Fruit fly (Drosophila melanogaster) whole organism, embryonic: ENCODE data around the gene CG10116.

Experiments
- ATbp ChIP-seq: fragments of 200-800 bp; sonication (Bioruptor generic); optimal IDR thresholded peaks from 2 replicates; lab custom pipeline; 2017; ENCODE audit warnings: missing biosample characterization, mild to moderate bottlenecking, missing genetic modification characterization, missing genetic modification reagents
- Abd-B ChIP-seq: fragments of 200-800 bp; sonication (Bioruptor generic); optimal IDR thresholded peaks from 2 replicates; lab custom pipeline; 2018; ENCODE audit warnings: missing biosample characterization, mild to moderate bottlenecking, missing genetic modification characterization, moderate library complexity
- CG10267 ChIP-seq: fragments of 200-800 bp; sonication (Bioruptor generic); optimal IDR thresholded peaks from 2 replicates; lab custom pipeline; 2018; ENCODE audit warnings: missing biosample characterization, mild to moderate bottlenecking, missing genetic modification characterization, moderate library complexity
- CG10321 ChIP-seq: fragments of 200-800 bp; sonication (Bioruptor generic); IDR thresholded peaks from 2 replicates; pipeline ENCODE4 v1.3.6; 2022; ENCODE audit warnings: missing biosample characterization, missing genetic modification characterization
- CG12104 ChIP-seq: fragments of 200-800 bp; sonication (Bioruptor generic); optimal IDR thresholded peaks from 3 replicates; lab custom pipeline; 2016; ENCODE audit warnings: missing biosample characterization, missing genetic modification characterization
- CG12299 ChIP-seq: fragments of 200-800 bp; sonication (Bioruptor generic); optimal IDR thresholded peaks from 2 replicates; lab custom pipeline; 2018; ENCODE audit warnings: missing biosample characterization, mild to moderate bottlenecking, missing genetic modification characterization
- CG13775 ChIP-seq: fragments of 200-800 bp; sonication (Bioruptor generic); optimal IDR thresholded peaks from 3 replicates; lab custom pipeline; 2017; ENCODE audit warnings: missing biosample characterization, mild to moderate bottlenecking, missing genetic modification characterization
- CG13894 ChIP-seq: fragments of 200-800 bp; sonication (Bioruptor generic); optimal IDR thresholded peaks from 3 replicates; lab custom pipeline; 2018; ENCODE audit warnings: missing biosample characterization, mild to moderate bottlenecking, missing genetic modification characterization, moderate library complexity
- CG15601 ChIP-seq: fragments of 200-800 bp; sonication (Bioruptor generic); optimal IDR thresholded peaks from 3 replicates; lab custom pipeline; 2019; ENCODE audit warnings: missing biosample characterization, mild to moderate bottlenecking, missing genetic modification characterization, moderate library complexity
- CG16813 ChIP-seq: fragments of 200-800 bp; sonication (Bioruptor generic); IDR thresholded peaks from 3 replicates; pipeline ENCODE4 v1.3.6; 2022; ENCODE audit warnings: missing biosample characterization, missing genetic modification characterization; ENCODE audit not compliant: partially characterized antibody
- CG1832 ChIP-seq: fragments of 200-800 bp; sonication (Bioruptor generic); optimal IDR thresholded peaks from 2 replicates; lab custom pipeline; 2017; ENCODE audit warnings: missing biosample characterization, mild to moderate bottlenecking, missing genetic modification characterization, inconsistent platforms
- CG4360 ChIP-seq: fragments of 200-800 bp; sonication (Bioruptor generic); IDR thresholded peaks from 2 replicates; pipeline ENCODE4 v1.3.6; 2022; ENCODE audit warnings: missing biosample characterization, missing genetic modification characterization
- CG43689 ChIP-seq: fragments of 200-800 bp; sonication (Bioruptor generic); IDR thresholded peaks from 2 replicates; pipeline ENCODE4 v1.3.6; 2022; ENCODE audit warnings: missing biosample characterization, missing genetic modification characterization
- CG4424 ChIP-seq: fragments of 200-800 bp; sonication (Bioruptor generic); optimal IDR thresholded peaks from 3 replicates; lab custom pipeline; 2016; ENCODE audit warnings: missing biosample characterization, missing genetic modification characterization
- CG4617 ChIP-seq: fragments of 200-800 bp; sonication (Bioruptor generic); optimal IDR thresholded peaks from 3 replicates; lab custom pipeline; 2016; ENCODE audit warnings: missing biosample characterization, missing genetic modification characterization, borderline replicate concordance
- CG4730 ChIP-seq: fragments of 200-800 bp; sonication (Bioruptor generic); IDR thresholded peaks from 2 replicates; pipeline ENCODE4 v1.3.6; 2022; ENCODE audit warnings: missing biosample characterization, missing genetic modification characterization
- CG6689 ChIP-seq: fragments of 200-800 bp; sonication (Bioruptor generic); IDR thresholded peaks from 2 replicates; pipeline ENCODE4 v1.3.6; 2022; ENCODE audit warnings: missing biosample characterization, missing genetic modification characterization
- CG9797 ChIP-seq: fragments of 200-800 bp; sonication (Bioruptor generic); optimal IDR thresholded peaks from 3 replicates; lab custom pipeline; 2018; ENCODE audit warnings: missing biosample characterization, mild to moderate bottlenecking, missing genetic modification characterization
- Dek ChIP-seq: fragments of 200-800 bp; sonication (Bioruptor generic); optimal IDR thresholded peaks from 3 replicates; lab custom pipeline; 2019; ENCODE audit warnings: missing biosample characterization, mild to moderate bottlenecking, missing genetic modification characterization, moderate library complexity
- Doc3 ChIP-seq: fragments of 200-800 bp; sonication (Bioruptor generic); IDR thresholded peaks from 3 replicates; pipeline ENCODE4 v1.3.6; 2022; ENCODE audit warnings: missing biosample characterization, missing genetic modification characterization; ENCODE audit not compliant: partially characterized antibody
- Fer2 ChIP-seq: fragments of 200-800 bp; sonication (Bioruptor generic); optimal IDR thresholded peaks from 2 replicates; lab custom pipeline; 2018; ENCODE audit warnings: missing biosample characterization, mild to moderate bottlenecking, missing genetic modification characterization, moderate library complexity
- Hsf ChIP-seq: fragments of 200-800 bp; sonication (Bioruptor generic); optimal IDR thresholded peaks from 3 replicates; lab custom pipeline; 2016; ENCODE audit warnings: missing biosample characterization, missing genetic modification characterization
- Kr ChIP-seq: fragments of 200-800 bp; sonication (Bioruptor generic); optimal IDR thresholded peaks from 2 replicates; lab custom pipeline; 2017; ENCODE audit warnings: missing biosample characterization, mild to moderate bottlenecking, missing genetic modification characterization
- Meics ChIP-seq: fragments of 200-800 bp; sonication (Bioruptor generic); optimal IDR thresholded peaks from 2 replicates; lab custom pipeline; 2017; ENCODE audit warnings: missing biosample characterization, mild to moderate bottlenecking, missing genetic modification characterization
- Pdp1 ChIP-seq, 2 experiments: fragments of 200-800 bp; sonication (Bioruptor generic); optimal IDR thresholded peaks; 3 replicates each; lab custom pipeline; 2016; ENCODE audit warnings: missing biosample characterization in 2 of 2, missing genetic modification characterization in 2 of 2, mild to moderate bottlenecking in 1 of 2, moderate library complexity in 1 of 2
- Sry-β ChIP-seq: fragments of 200-800 bp; sonication (Bioruptor generic); optimal IDR thresholded peaks from 2 replicates; lab custom pipeline; 2018; ENCODE audit warnings: missing biosample characterization, mild to moderate bottlenecking, missing genetic modification characterization, moderate library complexity
- abd-A ChIP-seq: fragments of 200-800 bp; sonication (Bioruptor generic); optimal IDR thresholded peaks from 3 replicates; lab custom pipeline; 2019; ENCODE audit warnings: missing biosample characterization, mild to moderate bottlenecking, missing genetic modification characterization, moderate library complexity
- aop ChIP-seq: fragments of 200-800 bp; sonication (Bioruptor generic); IDR thresholded peaks from 2 replicates; pipeline ENCODE4 v1.3.6; 2022; ENCODE audit warnings: missing biosample characterization, missing genetic modification characterization
- ara ChIP-seq: fragments of 200-800 bp; sonication (Bioruptor generic); IDR thresholded peaks from 2 replicates; pipeline ENCODE4 v1.3.6; 2022; ENCODE audit warnings: missing biosample characterization, missing genetic modification characterization
- ash1 ChIP-seq: fragments of 200-800 bp; sonication (Bioruptor generic); optimal IDR thresholded peaks from 2 replicates; lab custom pipeline; 2018; ENCODE audit warnings: missing biosample characterization, mild to moderate bottlenecking, missing genetic modification characterization
- bcd ChIP-seq: fragments of 200-800 bp; sonication (Bioruptor generic); optimal IDR thresholded peaks from 2 replicates; lab custom pipeline; 2017; ENCODE audit warnings: missing biosample characterization, mild to moderate bottlenecking, missing genetic modification characterization
- btn ChIP-seq: fragments of 200-800 bp; sonication (Bioruptor generic); optimal IDR thresholded peaks from 2 replicates; lab custom pipeline; 2016; ENCODE audit warnings: missing biosample characterization, missing genetic modification characterization
- chm ChIP-seq: fragments of 200-800 bp; sonication (Bioruptor generic); IDR thresholded peaks from 2 replicates; pipeline ENCODE4 v1.3.6; 2022; ENCODE audit warnings: missing biosample characterization, missing genetic modification characterization
- croc ChIP-seq: fragments of 200-800 bp; sonication (Bioruptor generic); conservative IDR thresholded peaks from 3 replicates; pipeline ENCODE4 v1.3.6; 2022; ENCODE audit warnings: missing biosample characterization, missing genetic modification characterization
- da ChIP-seq: fragments of 200-800 bp; sonication (Bioruptor generic); optimal IDR thresholded peaks from 2 replicates; lab custom pipeline; 2016; ENCODE audit warnings: missing biosample characterization, missing genetic modification characterization
- dysf ChIP-seq: fragments of 200-800 bp; sonication (Bioruptor generic); IDR thresholded peaks from 3 replicates; pipeline ENCODE4 v1.3.6; 2022; ENCODE audit warnings: missing biosample characterization, missing genetic modification characterization
- emc ChIP-seq: fragments of 200-800 bp; sonication (Bioruptor generic); optimal IDR thresholded peaks from 2 replicates; lab custom pipeline; 2016; ENCODE audit warnings: missing biosample characterization, missing genetic modification characterization
- hth ChIP-seq: fragments of >200 bp; optimal IDR thresholded peaks from 2 replicates; lab custom pipeline; 2017; ENCODE audit warnings: inconsistent platforms
- knrl ChIP-seq: fragments of 200-800 bp; sonication (Bioruptor generic); IDR thresholded peaks from 3 replicates; pipeline ENCODE4 v1.3.6; 2022; ENCODE audit warnings: missing biosample characterization, missing genetic modification characterization; ENCODE audit not compliant: partially characterized antibody
- luna ChIP-seq: fragments of 200-800 bp; sonication (Bioruptor generic); optimal IDR thresholded peaks from 2 replicates; lab custom pipeline; 2016; ENCODE audit warnings: missing biosample characterization, missing genetic modification characterization
- pan ChIP-seq, 4 experiments: fragments of >200 bp in 3 of 4; fragments of 200-800 bp in 1 of 4; sonication (Bioruptor generic) in 1 of 4; optimal IDR thresholded peaks in 3 of 4; IDR thresholded peaks in 1 of 4; 2 replicates each; pipeline versions ENCODE4 v1.3.6 to Lab custom; 2017 to 2022; ENCODE audit warnings: missing biosample characterization in 2 of 4, missing genetic modification characterization in 2 of 4, mixed read lengths in 1 of 4
- pb ChIP-seq: fragments of 200-800 bp; sonication (Bioruptor generic); optimal IDR thresholded peaks from 3 replicates; lab custom pipeline; 2016; ENCODE audit warnings: missing biosample characterization, missing genetic modification characterization
- pita ChIP-seq: fragments of 200-800 bp; sonication (Bioruptor generic); optimal IDR thresholded peaks from 2 replicates; lab custom pipeline; 2017; ENCODE audit warnings: missing biosample characterization, mild to moderate bottlenecking, missing genetic modification characterization
- repo ChIP-seq: fragments of 200-800 bp; sonication (Bioruptor generic); optimal IDR thresholded peaks from 2 replicates; lab custom pipeline; 2016; ENCODE audit warnings: missing biosample characterization, missing genetic modification characterization
- sc ChIP-seq, 3 experiments: fragments of >200 bp in 2 of 3; fragments of 200-800 bp in 1 of 3; sonication (Bioruptor generic) in 1 of 3; optimal IDR thresholded peaks; 2 replicates in 2 of 3; 3 replicates in 1 of 3; lab custom pipeline; 2017; ENCODE audit warnings: mild to moderate bottlenecking in 1 of 3, missing biosample characterization in 1 of 3, missing genetic modification characterization in 1 of 3, missing genetic modification reagents in 1 of 3
- shn ChIP-seq: fragments of 200-800 bp; sonication (Bioruptor generic); optimal IDR thresholded peaks from 3 replicates; lab custom pipeline; 2016; ENCODE audit warnings: missing biosample characterization, missing genetic modification characterization
- sima ChIP-seq: fragments of 200-800 bp; sonication (Bioruptor generic); optimal IDR thresholded peaks from 2 replicates; lab custom pipeline; 2016; ENCODE audit warnings: missing biosample characterization, missing genetic modification characterization
- tna ChIP-seq: fragments of 200-800 bp; sonication (Bioruptor generic); IDR thresholded peaks from 2 replicates; pipeline ENCODE4 v1.3.6; 2022; ENCODE audit warnings: missing biosample characterization, missing genetic modification characterization; ENCODE audit not compliant: partially characterized antibody

The CG10116 gene

dm6 chr3L:13478339-13479203, 21.5 kb upstream of the CG10116 start (continued):
- TF ChIP-seq CG12299 (tag; lab: Kevin White, UChicago) (no peak), croc (no peak), ATbp (GFP tag; lab: Kevin White, UChicago) (no peak), CG13894 (no peak), emc (GFP tag; lab: Kevin White, UChicago) (no peak), luna (GFP tag; lab: Kevin White, UChicago) (no peak), Fer2 (tag; lab: Kevin White, UChicago) (no peak), hth (lab: Kevin White, UChicago) (no peak), CG4617 (GFP tag; lab: Kevin White, UChicago) (no peak), CG43689 (GFP tag; lab: Robert Waterston, UW) (no peak), ash1 (GFP tag; lab: Kevin White, UChicago) (no peak), CG13775 (GFP tag; lab: Kevin White, UChicago) (no peak), Abd-B (GFP tag; lab: Kevin White, UChicago) (no peak), CG4424 (GFP tag; lab: Kevin White, UChicago) (no peak), Dek (tag; lab: Kevin White, UChicago) (no peak), ara (GFP tag; lab: Robert Waterston, UW) (no peak), tna (GFP tag; lab: Robert Waterston, UW) (0 out of 2 replicates have a peak, but pooled peaks have one; percentile 34), CG10267 (tag; lab: Kevin White, UChicago) (no peak), Pdp1 (GFP tag; optimal IDR thresholded peaks at IDR 0.05; lab: Kevin White, UChicago) (peak in 1 of 2 experiments; percentile 31), CG9797 (no peak), bcd (peak; percentile 22), aop (GFP tag; lab: Robert Waterston, UW) (no peak), chm (GFP tag; lab: Robert Waterston, UW) (no peak), Sry-β (GFP tag; lab: Kevin White, UChicago) (no peak), repo (GFP tag; lab: Kevin White, UChicago) (no peak), Meics (GFP tag; lab: Kevin White, UChicago) (peak; percentile 55), pita (no peak), abd-A (tag; lab: Kevin White, UChicago) (no peak), pan (optimal IDR thresholded peaks at IDR 0.05; lab: Kevin White, UChicago) (no peak), pan (GFP tag; optimal IDR thresholded peaks at IDR 0.05 in 1 of 2, IDR thresholded peaks at IDR 0.05 in 1 of 2) (no peak), CG10321 (no peak), dysf (GFP tag; lab: Robert Waterston, UW) (peak; percentile 65), CG12104 (GFP tag; lab: Kevin White, UChicago) (no peak), CG15601 (tag; lab: Kevin White, UChicago) (no peak), sc (optimal IDR thresholded peaks at IDR 0.05; lab: Kevin White, UChicago) (no peak), sc (GFP tag; optimal IDR thresholded peaks at IDR 0.05; lab: Kevin White, UChicago) (no peak), shn (GFP tag; lab: Kevin White, UChicago) (no peak), CG1832 (GFP tag; lab: Kevin White, UChicago) (no peak), CG4730 (GFP tag; lab: Robert Waterston, UW) (no peak), da (no peak), sima (GFP tag; lab: Kevin White, UChicago) (no peak), CG16813 (GFP tag; lab: Robert Waterston, UW) (no peak), Hsf (no peak), CG4360 (GFP tag; lab: Robert Waterston, UW) (no peak), CG6689 (GFP tag; lab: Robert Waterston, UW) (no peak), Kr (GFP tag; lab: Kevin White, UChicago) (no peak), knrl (GFP tag; lab: Robert Waterston, UW) (no peak), Doc3 (GFP tag; lab: Robert Waterston, UW) (no peak), pb (GFP tag; lab: Kevin White, UChicago) (no peak), btn (GFP tag; lab: Kevin White, UChicago) (no peak)
